Worm (Caenorhabditis elegans): ENCODE results near the gene C47D12.2.
A peak's percentile ranks its signal among the peaks of the same experiment; 100 is the strongest.

ce11 chrII:11724362-11724761 is 48.3 kb downstream of the C47D12.2 start:
- TF ChIP-seq lin-14 (GFP tag; optimal IDR thresholded peaks at IDR 0.05) (peak; percentile 89), efl-3 (GFP tag; optimal IDR thresholded peaks at IDR 0.05) (no peak), nhr-11 (tag; optimal IDR thresholded peaks at IDR 0.05) (no peak), ceh-88 (GFP tag; IDR thresholded peaks at IDR 0.05) (no peak)
